Worm (Caenorhabditis elegans) whole organism, L2 larva: Measurements from ENCODE around the gene F22B7.1.

Experiments used
- alr-1 ChIP-seq: fragments of 150-350 bp; optimal IDR thresholded peaks from 2 replicates; lab custom pipeline; 2014; ENCODE audit warnings: missing biosample characterization, missing genetic modification characterization
- nhr-129 ChIP-seq: fragments of 150-350 bp; optimal IDR thresholded peaks from 2 replicates; lab custom pipeline; 2014; ENCODE audit warnings: missing biosample characterization, missing genetic modification characterization
- ztf-1 ChIP-seq: fragments of 200-800 bp; sonication (Bioruptor generic); conservative IDR thresholded peaks from 2 replicates; pipeline ENCODE4 v1.3.6; 2022; ENCODE audit warnings: missing genetic modification characterization, missing compliant biosample characterization

DNA sequence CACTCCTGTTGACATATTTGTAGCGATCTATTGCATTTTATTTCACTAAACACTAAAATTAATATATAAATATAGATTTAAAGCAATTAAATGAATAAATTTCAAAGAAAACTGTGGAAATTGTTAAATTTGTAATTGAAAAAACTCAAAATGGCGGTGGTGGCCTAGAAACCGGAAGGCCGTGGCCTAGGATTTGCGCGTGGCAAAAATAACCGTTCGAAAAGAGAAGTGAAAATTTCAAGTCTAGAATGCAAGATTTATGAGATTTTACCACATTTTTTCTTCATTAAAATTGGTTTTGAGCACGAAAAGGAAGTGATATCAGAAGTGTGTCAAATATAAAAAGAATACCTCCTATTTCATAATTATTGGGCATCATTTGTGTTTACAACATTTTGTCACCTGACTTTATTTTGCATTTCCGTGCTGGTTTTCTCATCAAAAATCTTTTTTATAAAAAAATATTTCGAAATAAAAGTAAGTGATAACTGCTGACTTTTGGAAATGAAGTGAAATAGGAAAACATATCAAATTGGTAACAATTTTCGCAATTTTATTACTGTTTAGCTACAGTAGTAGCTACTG, 18.6 kb downstream of the F22B7.1 start, which contains the start of gene fli-1:
- no peak for TF ChIP-seq alr-1 (tag; lab: Kevin White, UChicago)
- no peak for TF ChIP-seq nhr-129 (tag; lab: Kevin White, UChicago)
- no peak for TF ChIP-seq ztf-1
